Fruit fly (Drosophila melanogaster): ENCODE measurements around the gene Cyp4g1.

Gene Cyp4g1

dm6 chrX:499589-500041 lies 30.5 kb upstream of the Cyp4g1 start (continued):
- TF ChIP-seq fd96Cb (tag; optimal IDR thresholded peaks at IDR 0.05) (peak; percentile 66), scrt (GFP tag; optimal IDR thresholded peaks at IDR 0.05) (peak; percentile 79), Atf-2 (GFP tag; optimal IDR thresholded peaks at IDR 0.05) (peak; percentile 73), pnt (GFP tag; optimal IDR thresholded peaks at IDR 0.05) (peak; percentile 64), CG17359 (tag; optimal IDR thresholded peaks at IDR 0.05) (peak; percentile 80), CG7372 (GFP tag; IDR thresholded peaks at IDR 0.05) (peak; percentile 68), dati (GFP tag; IDR thresholded peaks at IDR 0.05) (no peak), nom (GFP tag; optimal IDR thresholded peaks at IDR 0.05) (peak; percentile 13), CG5953 (GFP tag; IDR thresholded peaks at IDR 0.05) (no peak), nerfin-1 (tag; optimal IDR thresholded peaks at IDR 0.05) (peak; percentile 74), CG2116 (GFP tag; optimal IDR thresholded peaks at IDR 0.05) (peak; percentile 38), CG11723 (GFP tag; optimal IDR thresholded peaks at IDR 0.05) (peak; percentile 77), CG10147 (GFP tag; optimal IDR thresholded peaks at IDR 0.05) (peak; percentile 88), maf-S (GFP tag; optimal IDR thresholded peaks at IDR 0.05) (peak; percentile 79), Bgb (GFP tag; IDR thresholded peaks at IDR 0.05; ENCODE audit: partially characterized antibody) (no peak; the same call in 1 of the 2 replicates), HLH54F (GFP tag; optimal IDR thresholded peaks at IDR 0.05) (peak; percentile 80), luna (GFP tag; optimal IDR thresholded peaks at IDR 0.05) (peak; percentile 76), repo (GFP tag; optimal IDR thresholded peaks at IDR 0.05) (peak; percentile 79), Aef1 (GFP tag; IDR thresholded peaks at IDR 0.05) (peak; percentile 41; the same call in 1 of the 3 replicates), CG9609 (GFP tag; optimal IDR thresholded peaks at IDR 0.05) (peak; percentile 74), dpn (GFP tag; optimal IDR thresholded peaks at IDR 0.05) (peak; percentile 77), tx (GFP tag; optimal IDR thresholded peaks at IDR 0.05) (peak; percentile 82), dm (GFP tag; optimal IDR thresholded peaks at IDR 0.05) (peak; percentile 65), Hr39 (optimal IDR thresholded peaks at IDR 0.05) (no peak), Pdp1 (GFP tag; optimal IDR thresholded peaks at IDR 0.05) (peak; percentile 76 to 79), tin (GFP tag; optimal IDR thresholded peaks at IDR 0.05) (peak; percentile 49), Hr78 (GFP tag; optimal IDR thresholded peaks at IDR 0.05) (peak in 1 of 2 experiments; percentile 11), CG9727 (GFP tag; optimal IDR thresholded peaks at IDR 0.05) (peak; percentile 82), Spps (tag; optimal IDR thresholded peaks at IDR 0.05) (peak; percentile 20), kni (GFP tag; optimal IDR thresholded peaks at IDR 0.05) (peak; percentile 82), disco-r (GFP tag; optimal IDR thresholded peaks at IDR 0.05) (peak; percentile 66), CG3281 (GFP tag; optimal IDR thresholded peaks at IDR 0.05) (peak; percentile 93), CG31441 (GFP tag; IDR thresholded peaks at IDR 0.05) (no peak), lbe (GFP tag; optimal IDR thresholded peaks at IDR 0.05) (peak; percentile 24), ewg (GFP tag; optimal IDR thresholded peaks at IDR 0.05) (peak; percentile 67), Blimp-1 (GFP tag; optimal IDR thresholded peaks at IDR 0.05) (peak; percentile 70), ci (GFP tag; IDR thresholded peaks at IDR 0.05) (0 out of 3 replicates have a peak, but pooled peaks have one; percentile 29), CG16815 (GFP tag; optimal IDR thresholded peaks at IDR 0.05) (peak; percentile 57), CG7357 (GFP tag; IDR thresholded peaks at IDR 0.05) (peak; percentile 58; the same call in 1 of the 3 replicates), CG17568 (GFP tag; optimal IDR thresholded peaks at IDR 0.05) (peak; percentile 88), Scr (GFP tag; IDR thresholded peaks at IDR 0.05; ENCODE audit: partially characterized antibody) (no peak), Lhr (GFP tag; optimal IDR thresholded peaks at IDR 0.05) (no peak), chinmo (GFP tag; IDR thresholded peaks at IDR 0.05; ENCODE audit: partially characterized antibody) (peak; percentile 77; the same call in 3 of the 4 replicates), sima (GFP tag; optimal IDR thresholded peaks at IDR 0.05) (peak; percentile 20), Rfx (GFP tag; IDR thresholded peaks at IDR 0.05) (peak; percentile 85), CG33213 (GFP tag; optimal IDR thresholded peaks at IDR 0.05) (peak; percentile 64), CG10654 (GFP tag; optimal IDR thresholded peaks at IDR 0.05) (peak; percentile 66), Dad (GFP tag; optimal IDR thresholded peaks at IDR 0.05) (peak; percentile 66), NfI (GFP tag; optimal IDR thresholded peaks at IDR 0.05) (peak; percentile 84)
